Worm (Caenorhabditis elegans) whole organism, mixed stage, embryonic: ENCODE data around the gene comt-4.

Experiments
- lsy-2 ChIP-seq: fragments of 150-350 bp; optimal IDR thresholded peaks from 2 replicates; lab custom pipeline; 2014; ENCODE audit warnings: missing biosample characterization, missing genetic modification characterization
- snpc-4 ChIP-seq: fragments of 150-350 bp; optimal IDR thresholded peaks from 2 replicates; lab custom pipeline; 2014; ENCODE audit warnings: missing biosample characterization, missing genetic modification characterization

DNA sequence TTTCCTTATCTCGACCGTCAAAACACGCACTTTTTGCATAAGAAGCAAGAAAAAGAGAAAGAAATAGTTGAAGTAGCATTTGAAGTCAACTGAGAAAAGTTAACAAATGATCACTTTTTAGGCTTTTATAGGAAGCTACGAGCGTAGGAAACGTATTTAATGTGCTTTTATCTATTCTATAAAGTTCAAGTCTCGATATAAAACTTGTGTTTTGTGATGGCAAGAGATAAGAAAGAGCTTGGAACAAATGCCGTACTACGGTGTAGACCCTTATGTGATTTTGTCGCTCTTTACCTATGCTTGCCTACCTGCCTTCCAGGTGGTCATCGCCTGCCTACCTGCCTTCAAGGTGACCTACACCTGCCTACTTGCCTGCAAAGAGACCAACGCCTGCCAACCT is 45.8 kb downstream of the comt-4 start, which contains the start of gene clec-206:
- TF ChIP-seq lsy-2 (tag; lab: Kevin White, UChicago), result no peak
- no peak for TF ChIP-seq snpc-4
